Worm (Caenorhabditis elegans) whole organism, young adult: ENCODE data around the gene tag-164.

ENCODE experiments used
- B0261.1 ChIP-seq: sonication (generic microtip); optimal IDR thresholded peaks from 2 replicates; lab custom pipeline; 2016; ENCODE audit warnings: mild to moderate bottlenecking, missing genetic modification characterization, moderate library complexity, missing compliant biosample characterization
- D2030.7 ChIP-seq: fragments of 200-800 bp; sonication (Bioruptor generic); IDR thresholded peaks from 2 replicates; pipeline ENCODE4 v1.3.6; 2022; ENCODE audit warnings: missing genetic modification reagents, missing genetic modification characterization, missing compliant biosample characterization
- F23B12.7 ChIP-seq: sonication (generic microtip); optimal IDR thresholded peaks from 2 replicates; lab custom pipeline; 2017; ENCODE audit warnings: missing genetic modification characterization, mild to moderate bottlenecking, missing compliant biosample characterization, antibody characterized with exemption, moderate library complexity; ENCODE audit not compliant: insufficient read depth
- F49E8.2 ChIP-seq: sonication (generic microtip); optimal IDR thresholded peaks from 3 replicates; lab custom pipeline; 2017; ENCODE audit warnings: missing genetic modification characterization, mild to moderate bottlenecking, missing compliant biosample characterization, antibody characterized with exemption, moderate library complexity; ENCODE audit not compliant: insufficient read depth
- F52B5.7 ChIP-seq: sonication (generic microtip); optimal IDR thresholded peaks from 2 replicates; lab custom pipeline; 2016; ENCODE audit warnings: mild to moderate bottlenecking, missing genetic modification characterization, missing compliant biosample characterization
- Y53F4B.3 ChIP-seq: fragments of 200-800 bp; sonication (Bioruptor generic); IDR thresholded peaks from 2 replicates; pipeline ENCODE4 v1.3.6; 2022; ENCODE audit warnings: missing genetic modification reagents, missing genetic modification characterization, missing compliant biosample characterization
- Y67H2A.10 ChIP-seq: fragments of 200-800 bp; sonication (Bioruptor generic); conservative IDR thresholded peaks from 2 replicates; pipeline ENCODE4 v1.3.6; 2022; ENCODE audit warnings: missing genetic modification reagents, missing genetic modification characterization, missing compliant biosample characterization
- Y95B8A.8 ChIP-seq: fragments of 200-800 bp; sonication (Bioruptor generic); IDR thresholded peaks from 2 replicates; pipeline ENCODE4 v1.3.6; 2022; ENCODE audit warnings: missing genetic modification reagents, missing genetic modification characterization, missing compliant biosample characterization
- ZK185.1 ChIP-seq: sonication (generic microtip); optimal IDR thresholded peaks from 2 replicates; lab custom pipeline; 2016; ENCODE audit warnings: mild to moderate bottlenecking, missing genetic modification characterization, missing compliant biosample characterization; ENCODE audit not compliant: poor library complexity, severe bottlenecking
- aptf-2 ChIP-seq: fragments of 200-800 bp; sonication (Bioruptor generic); conservative IDR thresholded peaks from 2 replicates; pipeline ENCODE4 v1.3.6; 2022; ENCODE audit warnings: missing genetic modification reagents, missing genetic modification characterization, missing compliant biosample characterization
- aptf-3 ChIP-seq: fragments of 200-800 bp; sonication (Bioruptor generic); IDR thresholded peaks from 2 replicates; pipeline ENCODE4 v1.3.6; 2022; ENCODE audit warnings: missing genetic modification characterization, missing compliant biosample characterization
- atf-7 ChIP-seq: sonication (generic microtip); optimal IDR thresholded peaks from 2 replicates; lab custom pipeline; 2017; ENCODE audit warnings: mild to moderate bottlenecking, missing genetic modification characterization, missing compliant biosample characterization
- athp-1 ChIP-seq: sonication (generic microtip); optimal IDR thresholded peaks from 2 replicates; lab custom pipeline; 2017; ENCODE audit warnings: mild to moderate bottlenecking, missing genetic modification characterization, missing compliant biosample characterization
- attf-3 ChIP-seq: fragments of 200-800 bp; sonication (Bioruptor generic); conservative IDR thresholded peaks from 2 replicates; pipeline ENCODE4 v1.3.6; 2022; ENCODE audit warnings: missing genetic modification reagents, missing genetic modification characterization, missing compliant biosample characterization
- attf-5 ChIP-seq: fragments of 200-800 bp; sonication (Bioruptor generic); optimal IDR thresholded peaks from 2 replicates; lab custom pipeline; 2018; ENCODE audit warnings: mild to moderate bottlenecking, missing genetic modification characterization, missing compliant biosample characterization
- bed-2 ChIP-seq: fragments of 200-800 bp; sonication (Bioruptor generic); IDR thresholded peaks from 2 replicates; pipeline ENCODE4 v1.3.6; 2022; ENCODE audit warnings: missing genetic modification reagents, missing genetic modification characterization, missing compliant biosample characterization
- ceh-100 ChIP-seq: fragments of 200-800 bp; sonication (Bioruptor generic); IDR thresholded peaks from 2 replicates; pipeline ENCODE4 v1.3.6; 2022; ENCODE audit warnings: missing genetic modification reagents, missing genetic modification characterization, missing compliant biosample characterization
- ceh-27 ChIP-seq: fragments of 200-800 bp; sonication (Bioruptor generic); optimal IDR thresholded peaks from 2 replicates; lab custom pipeline; 2018; ENCODE audit warnings: mild to moderate bottlenecking, missing genetic modification characterization, moderate library complexity, missing compliant biosample characterization
- die-1 ChIP-seq: sonication (generic microtip); optimal IDR thresholded peaks from 2 replicates; lab custom pipeline; 2016; ENCODE audit warnings: missing genotype, mild to moderate bottlenecking, missing genetic modification characterization, missing compliant biosample characterization
- egl-18 ChIP-seq: fragments of 200-800 bp; sonication (Bioruptor generic); IDR thresholded peaks from 2 replicates; pipeline ENCODE4 v1.3.6; 2022; ENCODE audit warnings: missing genetic modification reagents, missing genetic modification characterization, missing compliant biosample characterization
- egl-44 ChIP-seq: fragments of 200-800 bp; sonication (Bioruptor generic); IDR thresholded peaks from 2 replicates; pipeline ENCODE4 v1.3.6; 2022; ENCODE audit warnings: missing genetic modification reagents, missing genetic modification characterization, missing compliant biosample characterization
- egrh-3 ChIP-seq: fragments of 200-800 bp; sonication (Bioruptor generic); IDR thresholded peaks from 2 replicates; pipeline ENCODE4 v1.3.6; 2022; ENCODE audit warnings: missing genetic modification reagents, missing genetic modification characterization, missing compliant biosample characterization
- ets-4 ChIP-seq: fragments of 200-800 bp; sonication (Bioruptor generic); optimal IDR thresholded peaks from 2 replicates; lab custom pipeline; 2018; ENCODE audit warnings: mild to moderate bottlenecking, missing genetic modification characterization, missing compliant biosample characterization
- fkh-3 ChIP-seq: sonication (generic microtip); optimal IDR thresholded peaks from 2 replicates; lab custom pipeline; 2016; ENCODE audit warnings: mild to moderate bottlenecking, missing genetic modification characterization, missing compliant biosample characterization
- gei-17 ChIP-seq: fragments of 200-800 bp; sonication (Bioruptor generic); optimal IDR thresholded peaks from 2 replicates; lab custom pipeline; 2018; ENCODE audit warnings: mild to moderate bottlenecking, missing genetic modification characterization, missing compliant biosample characterization
- him-1 ChIP-seq: sonication (generic microtip); optimal IDR thresholded peaks from 2 replicates; lab custom pipeline; 2016; ENCODE audit warnings: missing genotype, missing genetic modification reagents, missing genetic modification characterization, missing compliant biosample characterization
- hmg-1.2 ChIP-seq: fragments of 200-800 bp; sonication (Bioruptor generic); IDR thresholded peaks from 2 replicates; pipeline ENCODE4 v1.3.6; 2022; ENCODE audit warnings: missing genetic modification reagents, missing genetic modification characterization, missing compliant biosample characterization
- hrde-1 ChIP-seq: sonication (generic microtip); optimal IDR thresholded peaks from 2 replicates; lab custom pipeline; 2016; ENCODE audit warnings: missing genetic modification characterization, mild to moderate bottlenecking, missing compliant biosample characterization, moderate library complexity, missing genotype, missing genetic modification reagents, borderline replicate concordance
- let-526 ChIP-seq: fragments of 200-800 bp; sonication (Bioruptor generic); IDR thresholded peaks from 2 replicates; pipeline ENCODE4 v1.3.6; 2022; ENCODE audit warnings: missing genetic modification reagents, missing genetic modification characterization, missing compliant biosample characterization
- let-607 ChIP-seq, 2 experiments: fragments of 200-800 bp in 1 of 2; sonication (Bioruptor generic) in 1 of 2; sonication (generic microtip) in 1 of 2; optimal IDR thresholded peaks; 2 replicates each; lab custom pipeline; 2016 to 2018; ENCODE audit warnings: mild to moderate bottlenecking in 2 of 2, missing compliant biosample characterization in 2 of 2, missing genetic modification characterization in 2 of 2, moderate library complexity in 2 of 2, missing genotype in 1 of 2
- lin-54 ChIP-seq: fragments of 200-800 bp; sonication (Bioruptor generic); optimal IDR thresholded peaks from 2 replicates; lab custom pipeline; 2018; ENCODE audit warnings: mild to moderate bottlenecking, missing genetic modification characterization, missing compliant biosample characterization
- lsl-1 ChIP-seq: fragments of 200-800 bp; sonication (Bioruptor generic); optimal IDR thresholded peaks from 2 replicates; lab custom pipeline; 2018; ENCODE audit warnings: mild to moderate bottlenecking, missing genetic modification characterization, moderate library complexity, missing compliant biosample characterization
- madf-10 ChIP-seq: sonication (generic microtip); optimal IDR thresholded peaks from 2 replicates; lab custom pipeline; 2016; ENCODE audit warnings: mild to moderate bottlenecking, missing genetic modification characterization, missing compliant biosample characterization
- madf-6 ChIP-seq: fragments of 200-800 bp; sonication (Bioruptor generic); IDR thresholded peaks from 2 replicates; pipeline ENCODE4 v1.3.6; 2022; ENCODE audit warnings: missing genetic modification reagents, missing genetic modification characterization, missing compliant biosample characterization
- madf-8 ChIP-seq: fragments of 200-800 bp; sonication (Bioruptor generic); conservative IDR thresholded peaks from 2 replicates; pipeline ENCODE4 v1.3.6; 2022; ENCODE audit warnings: missing genetic modification reagents, missing genetic modification characterization, missing compliant biosample characterization
- mcd-1 ChIP-seq: fragments of 200-800 bp; sonication (Bioruptor generic); IDR thresholded peaks from 2 replicates; pipeline ENCODE4 v1.3.6; 2022; ENCODE audit warnings: missing genetic modification reagents, missing genetic modification characterization, missing compliant biosample characterization
- nhr-90 ChIP-seq: sonication (generic microtip); optimal IDR thresholded peaks from 2 replicates; lab custom pipeline; 2016; ENCODE audit warnings: missing genotype, mild to moderate bottlenecking, missing genetic modification characterization, missing compliant biosample characterization
- pbrm-1 ChIP-seq: fragments of 200-800 bp; sonication (Bioruptor generic); IDR thresholded peaks from 2 replicates; pipeline ENCODE4 v1.3.6; 2022; ENCODE audit warnings: missing genetic modification reagents, missing genetic modification characterization, missing compliant biosample characterization
- pha-4 ChIP-seq: fragments of 150-350 bp; sonication (generic microtip); optimal IDR thresholded peaks from 2 replicates; lab custom pipeline; 2014; ENCODE audit warnings: missing biosample characterization, missing genetic modification reagents, missing genetic modification characterization
- snpc-3.4 ChIP-seq: sonication (generic microtip); optimal IDR thresholded peaks from 2 replicates; lab custom pipeline; 2017; ENCODE audit warnings: missing genetic modification characterization, mild to moderate bottlenecking, missing compliant biosample characterization, antibody characterized with exemption, moderate library complexity, missing genotype, missing genetic modification reagents
- snpc-4 ChIP-seq, 5 experiments: fragments of 150-350 bp in 1 of 5; sonication (generic microtip) in 4 of 5; optimal IDR thresholded peaks; 2 replicates each; lab custom pipeline; 2014 to 2018; ENCODE audit warnings: missing genetic modification characterization in 5 of 5, missing biosample characterization in 3 of 5, antibody characterized with exemption in 2 of 5, mild to moderate bottlenecking in 2 of 5, missing compliant biosample characterization in 2 of 5, missing genotype in 2 of 5, moderate library complexity in 2 of 5, missing genetic modification reagents in 1 of 5
- tbx-9 ChIP-seq: sonication (generic microtip); optimal IDR thresholded peaks from 2 replicates; lab custom pipeline; 2016; ENCODE audit warnings: borderline replicate concordance, missing genetic modification characterization, inconsistent platforms, missing compliant biosample characterization
- unc-130 ChIP-seq: sonication (generic microtip); optimal IDR thresholded peaks from 2 replicates; lab custom pipeline; 2016; ENCODE audit warnings: missing genetic modification reagents, missing genetic modification characterization, missing compliant biosample characterization
- zim-3 ChIP-seq: sonication (generic microtip); optimal IDR thresholded peaks from 2 replicates; lab custom pipeline; 2017; ENCODE audit warnings: mild to moderate bottlenecking, missing genetic modification characterization, moderate library complexity, missing compliant biosample characterization
- ztf-26 ChIP-seq: sonication (generic microtip); optimal IDR thresholded peaks from 2 replicates; lab custom pipeline; 2017; ENCODE audit warnings: missing genetic modification characterization, missing compliant biosample characterization

Gene tag-164

DNA sequence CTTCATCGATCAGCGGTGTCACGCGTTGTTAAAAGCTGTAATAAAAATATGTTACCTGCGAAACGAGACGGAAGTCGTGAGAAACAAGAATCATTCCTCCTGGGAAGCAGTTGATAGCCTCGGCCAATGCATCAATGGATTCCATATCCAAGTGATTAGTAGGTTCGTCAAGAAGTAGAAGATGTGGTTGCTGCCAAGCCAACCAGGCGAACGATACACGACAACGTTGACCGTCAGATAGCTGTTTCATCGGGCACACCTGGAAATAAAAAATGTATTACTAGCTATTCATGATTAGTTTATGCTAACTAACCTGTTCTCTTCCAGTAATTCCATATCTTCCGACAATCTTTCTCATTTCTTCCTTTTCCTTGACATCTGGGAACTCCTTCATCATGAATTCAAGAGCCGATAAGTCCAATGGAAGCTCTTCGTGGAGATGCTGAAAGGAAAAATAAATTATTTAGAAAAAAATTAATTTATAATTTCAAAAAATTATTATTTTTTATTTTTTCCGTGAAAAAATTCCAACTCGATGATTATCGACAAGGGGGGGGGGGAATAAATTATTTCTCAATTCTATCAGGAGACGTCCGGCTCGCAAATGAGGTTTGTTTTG lies at the start of gene tag-164:
Gene tag-164, plus strand, starts transcription at position 569 of the 619 bp plus-strand sequence.
- no peak for TF ChIP-seq ets-4
- no peak for TF ChIP-seq pbrm-1
- no peak for TF ChIP-seq aptf-3 (GFP tag; lab: Robert Waterston, UW)
- no peak for TF ChIP-seq tbx-9 (tag; lab: Kevin White, UChicago)
- no peak for TF ChIP-seq ceh-27
- TF ChIP-seq die-1 (tag; lab: Kevin White, UChicago) = no peak
- no peak for TF ChIP-seq aptf-2 (GFP tag; lab: Robert Waterston, UW)
- TF ChIP-seq lsl-1 (GFP tag; lab: Kevin White, UChicago) = no peak
- no peak for TF ChIP-seq Y67H2A.10 (GFP tag; lab: Robert Waterston, UW)
- no peak for TF ChIP-seq pha-4
- no peak for TF ChIP-seq mcd-1
- TF ChIP-seq let-526 (GFP tag; lab: Robert Waterston, UW) = no peak
- no peak for TF ChIP-seq F23B12.7 (tag; lab: Kevin White, UChicago)
- TF ChIP-seq Y53F4B.3 (GFP tag; lab: Robert Waterston, UW) = no peak
- TF ChIP-seq him-1 (tag; lab: Kevin White, UChicago) = no peak

DNA sequence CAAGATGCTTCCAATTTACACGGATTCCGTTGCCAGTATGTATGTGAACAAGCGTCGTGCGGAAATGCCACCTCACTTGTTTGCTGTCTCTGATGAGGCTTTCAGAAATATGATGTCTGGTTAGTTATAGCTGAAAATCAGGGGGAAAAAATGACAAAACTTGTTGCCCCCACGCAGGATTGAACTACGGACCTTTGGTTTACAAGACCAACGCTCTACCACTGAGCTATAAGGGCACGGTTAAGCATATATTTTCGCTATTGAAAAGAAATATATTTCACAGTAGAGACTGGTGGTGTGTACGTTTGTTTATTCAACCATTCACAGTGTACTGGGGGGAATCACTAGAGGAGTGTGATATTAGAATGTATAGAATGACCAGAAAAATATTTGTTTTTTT lies 48.1 kb upstream of the tag-164 start:
- TF ChIP-seq atf-7 (tag; lab: Kevin White, UChicago) (no peak), attf-3 (GFP tag; lab: Robert Waterston, UW) (no peak), fkh-3 (tag; lab: Kevin White, UChicago) (peak; percentile 60), hmg-1.2 (GFP tag; lab: Robert Waterston, UW) (peak; percentile 42; the same call in 1 of the 2 replicates), ZK185.1 (tag; lab: Kevin White, UChicago) (peak; percentile 62), D2030.7 (GFP tag; lab: Robert Waterston, UW) (peak; percentile 64), F49E8.2 (tag; lab: Kevin White, UChicago) (peak; percentile 40), snpc-3.4 (peak; percentile 47), hrde-1 (tag; lab: Kevin White, UChicago) (no peak), gei-17 (GFP tag; lab: Kevin White, UChicago) (no peak), zim-3 (tag; lab: Kevin White, UChicago) (peak; percentile 78), ceh-100 (no peak), B0261.1 (tag; lab: Kevin White, UChicago) (peak; percentile 65), athp-1 (tag; lab: Kevin White, UChicago) (peak; percentile 57), madf-6 (GFP tag; lab: Robert Waterston, UW) (peak; percentile 52), lin-54 (GFP tag; lab: Kevin White, UChicago) (peak; percentile 22), F52B5.7 (tag; lab: Kevin White, UChicago) (peak; percentile 10), attf-5 (GFP tag; lab: Kevin White, UChicago) (peak; percentile 40), madf-10 (tag; lab: Kevin White, UChicago) (peak; percentile 9), egl-44 (GFP tag; lab: Robert Waterston, UW) (0 out of 2 replicates have a peak, but pooled peaks have one; percentile 50), die-1 (tag; lab: Kevin White, UChicago) (peak; percentile 75), nhr-90 (peak; percentile 57), ztf-26 (tag; lab: Kevin White, UChicago) (no peak), F23B12.7 (tag; lab: Kevin White, UChicago) (peak; percentile 22), ceh-27 (no peak), madf-8 (GFP tag; lab: Robert Waterston, UW) (no peak), Y95B8A.8 (GFP tag; lab: Robert Waterston, UW) (no peak), let-607 (tag; optimal IDR thresholded peaks at IDR 0.05; lab: Kevin White, UChicago) (no peak), snpc-4 (GFP tag; optimal IDR thresholded peaks at IDR 0.05; lab: Kevin White, UChicago) (peak; percentile 40), snpc-4 (tag; optimal IDR thresholded peaks at IDR 0.05; lab: Kevin White, UChicago) (no peak), bed-2 (GFP tag; lab: Robert Waterston, UW) (no peak), mcd-1 (no peak), egrh-3 (GFP tag; lab: Robert Waterston, UW) (no peak), unc-130 (GFP tag; lab: Kevin White, UChicago) (no peak), egl-18 (no peak)
